Worm (Caenorhabditis elegans): ENCODE data around the gene tag-30.

ce11 chrIV:11863428-11863827, 8.5 kb upstream of the tag-30 start:
- TF ChIP-seq pag-3 (tag; optimal IDR thresholded peaks at IDR 0.05; ENCODE audit: borderline replicate concordance) (no peak), fkh-10 (GFP tag; optimal IDR thresholded peaks at IDR 0.05) (no peak), K09A11.1 (tag; optimal IDR thresholded peaks at IDR 0.05; ENCODE audit: insufficient read depth) (no peak), ceh-9 (tag; optimal IDR thresholded peaks at IDR 0.05) (no peak), nfya-1 (tag; optimal IDR thresholded peaks at IDR 0.05) (no peak), sdc-2 (tag; optimal IDR thresholded peaks at IDR 0.05) (no peak), pqm-1 (tag; optimal IDR thresholded peaks at IDR 0.05) (no peak), unc-86 (tag; optimal IDR thresholded peaks at IDR 0.05) (no peak), pat-9 (tag; optimal IDR thresholded peaks at IDR 0.05) (no peak), F13H6.1 (tag; optimal IDR thresholded peaks at IDR 0.05) (no peak), ceh-30 (tag; optimal IDR thresholded peaks at IDR 0.05) (no peak), unc-55 (GFP tag; optimal IDR thresholded peaks at IDR 0.05) (no peak)
